Worm (Caenorhabditis elegans): ENCODE measurements around the gene hda-2.

DNA sequence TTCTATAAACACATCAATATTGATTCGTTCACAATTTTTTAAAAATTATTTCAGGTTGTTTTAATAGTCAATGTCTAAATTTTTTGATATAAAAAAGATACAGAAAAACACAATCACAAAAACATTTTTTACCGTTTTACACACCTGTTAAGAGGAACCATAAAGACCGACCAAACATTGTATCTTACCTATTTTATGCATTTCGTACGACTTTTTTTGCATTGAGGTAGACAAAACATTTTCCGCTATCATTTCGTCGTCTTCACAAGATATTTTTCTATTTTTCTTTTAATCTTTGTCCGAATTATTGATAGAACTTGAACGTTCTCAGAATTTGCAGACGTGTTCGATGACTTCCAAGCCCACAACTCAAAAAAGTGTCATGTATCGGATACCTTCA lies 14.0 kb downstream of the hda-2 start, which contains the start of gene glna-2:
- TF ChIP-seq T22C8.4 (GFP tag; IDR thresholded peaks at IDR 0.05) (no peak), med-1 (GFP tag; optimal IDR thresholded peaks at IDR 0.05; ENCODE audit: insufficient read depth) (no peak), ztf-29 (GFP tag; IDR thresholded peaks at IDR 0.05) (no peak), klf-2 (GFP tag; conservative IDR thresholded peaks at IDR 0.05) (no peak), tab-1 (GFP tag; IDR thresholded peaks at IDR 0.05) (no peak), flt-1 (GFP tag; IDR thresholded peaks at IDR 0.05) (no peak), ztf-23 (GFP tag; IDR thresholded peaks at IDR 0.05) (no peak), cog-1 (tag; optimal IDR thresholded peaks at IDR 0.05) (no peak), ref-1 (GFP tag; conservative IDR thresholded peaks at IDR 0.05) (no peak)
